Worm (Caenorhabditis elegans) whole organism, L4 larva: ENCODE results near the gene pot-1.
A peak's percentile ranks its signal among the peaks of the same experiment; 100 is the strongest.

Experiments
- D1046.2 ChIP-seq: fragments of 200-800 bp; sonication (Bioruptor generic); IDR thresholded peaks from 2 replicates; pipeline ENCODE4 v1.3.6; 2022; ENCODE audit warnings: missing genetic modification characterization, missing compliant biosample characterization
- F37D6.2 ChIP-seq: sonication (generic microtip); optimal IDR thresholded peaks from 2 replicates; lab custom pipeline; 2016; ENCODE audit warnings: mild to moderate bottlenecking, missing genetic modification characterization, missing compliant biosample characterization
- F44E2.7 ChIP-seq: fragments of 200-800 bp; sonication (Bioruptor generic); IDR thresholded peaks from 2 replicates; pipeline ENCODE4 v2.1.2; 2022; ENCODE audit warnings: missing genetic modification characterization, missing compliant biosample characterization
- F49E8.2 ChIP-seq: sonication (generic microtip); optimal IDR thresholded peaks from 2 replicates; lab custom pipeline; 2016; ENCODE audit warnings: missing compliant biosample characterization, mild to moderate bottlenecking, missing genetic modification characterization, borderline replicate concordance
- T20F7.1 ChIP-seq: fragments of 200-800 bp; sonication (Bioruptor generic); optimal IDR thresholded peaks from 2 replicates; lab custom pipeline; 2018; ENCODE audit warnings: mild to moderate bottlenecking, missing genetic modification characterization, missing compliant biosample characterization
- Y105C5A.15 ChIP-seq: fragments of 200-800 bp; sonication (Bioruptor generic); IDR thresholded peaks from 2 replicates; pipeline ENCODE4 v1.3.6; 2022; ENCODE audit warnings: missing genetic modification characterization, missing compliant biosample characterization
- Y48G9A.11 ChIP-seq: fragments of 200-800 bp; sonication (Bioruptor generic); IDR thresholded peaks from 2 replicates; pipeline ENCODE4 v1.3.6; 2022; ENCODE audit warnings: missing genetic modification reagents, missing genetic modification characterization, missing compliant biosample characterization
- Y5F2A.4 ChIP-seq: fragments of 200-800 bp; sonication (Bioruptor generic); optimal IDR thresholded peaks from 2 replicates; lab custom pipeline; 2018; ENCODE audit warnings: mild to moderate bottlenecking, missing genetic modification characterization, missing compliant biosample characterization
- Y75B8A.6 ChIP-seq: fragments of 200-800 bp; sonication (Bioruptor generic); IDR thresholded peaks from 2 replicates; pipeline ENCODE4 v1.3.6; 2022; ENCODE audit warnings: missing genetic modification reagents, missing genetic modification characterization, missing compliant biosample characterization
- ZK337.2 ChIP-seq: fragments of 200-800 bp; sonication (Bioruptor generic); IDR thresholded peaks from 2 replicates; pipeline ENCODE4 v1.3.6; 2022; ENCODE audit warnings: missing genetic modification reagents, missing genetic modification characterization, missing compliant biosample characterization
- ZK546.5 ChIP-seq, 2 experiments: sonication (generic microtip); optimal IDR thresholded peaks; 2 replicates each; lab custom pipeline; 2017; ENCODE audit warnings: missing biosample characterization in 2 of 2, missing genetic modification characterization in 2 of 2
- ama-1 ChIP-seq: fragments of 150-350 bp; optimal IDR thresholded peaks from 2 replicates; lab custom pipeline; 2014; ENCODE audit warnings: inconsistent platforms, mixed read lengths
- ceh-20 ChIP-seq: fragments of 200-800 bp; sonication (Bioruptor generic); IDR thresholded peaks from 2 replicates; pipeline ENCODE4 v1.3.6; 2022; ENCODE audit warnings: missing genetic modification reagents, missing genetic modification characterization, missing compliant biosample characterization
- ceh-44 ChIP-seq: fragments of 200-800 bp; sonication (Bioruptor generic); IDR thresholded peaks from 2 replicates; pipeline ENCODE4 v1.3.6; 2022; ENCODE audit warnings: missing genetic modification reagents, missing genetic modification characterization, missing compliant biosample characterization
- ces-1 ChIP-seq: fragments of 150-350 bp; sonication (generic microtip); optimal IDR thresholded peaks from 4 replicates; lab custom pipeline; 2014; ENCODE audit warnings: missing biosample characterization, missing genetic modification reagents, missing genetic modification characterization
- daf-12 ChIP-seq: fragments of 150-350 bp; optimal IDR thresholded peaks from 2 replicates; lab custom pipeline; 2014; ENCODE audit warnings: missing biosample characterization, missing genetic modification reagents, missing genetic modification characterization
- daf-16 ChIP-seq, 3 experiments: sonication (generic microtip); optimal IDR thresholded peaks; 2 replicates each; lab custom pipeline; 2016 to 2017; ENCODE audit warnings: missing genetic modification characterization in 3 of 3, missing genetic modification reagents in 3 of 3, mild to moderate bottlenecking in 2 of 3, missing compliant biosample characterization in 2 of 3, missing biosample characterization in 1 of 3, moderate library complexity in 1 of 3
- daf-19 ChIP-seq: fragments of 200-800 bp; sonication (Bioruptor generic); conservative IDR thresholded peaks from 2 replicates; pipeline ENCODE4 v1.3.6; 2022; ENCODE audit warnings: missing genetic modification characterization, missing compliant biosample characterization
- dpl-1 ChIP-seq: fragments of 150-350 bp; optimal IDR thresholded peaks from 2 replicates; lab custom pipeline; 2014; ENCODE audit warnings: missing biosample characterization, missing genetic modification reagents, missing genetic modification characterization
- dve-1 ChIP-seq: sonication (generic microtip); optimal IDR thresholded peaks from 2 replicates; lab custom pipeline; 2017; ENCODE audit warnings: antibody characterized with exemption, mild to moderate bottlenecking, missing genetic modification characterization, missing compliant biosample characterization; ENCODE audit not compliant: insufficient read depth
- hlh-11 ChIP-seq: fragments of 200-800 bp; sonication (Bioruptor generic); optimal IDR thresholded peaks from 2 replicates; lab custom pipeline; 2018; ENCODE audit warnings: mild to moderate bottlenecking, missing genetic modification characterization, missing compliant biosample characterization
- hlh-30 ChIP-seq: sonication (generic microtip); optimal IDR thresholded peaks from 2 replicates; lab custom pipeline; 2017; ENCODE audit warnings: antibody characterized with exemption, mild to moderate bottlenecking, missing genetic modification characterization, missing compliant biosample characterization; ENCODE audit not compliant: insufficient read depth
- hmg-1.1 ChIP-seq: fragments of 200-800 bp; sonication (Bioruptor generic); IDR thresholded peaks from 2 replicates; pipeline ENCODE4 v1.3.6; 2022; ENCODE audit warnings: missing genetic modification reagents, missing genetic modification characterization, missing compliant biosample characterization
- lin-1 ChIP-seq: fragments of 200-800 bp; sonication (Bioruptor generic); IDR thresholded peaks from 2 replicates; pipeline ENCODE4 v1.3.6; 2022; ENCODE audit warnings: missing genetic modification reagents, missing genetic modification characterization, missing compliant biosample characterization
- lin-15B ChIP-seq: fragments of 150-350 bp; sonication (generic microtip); optimal IDR thresholded peaks from 3 replicates; lab custom pipeline; 2014; ENCODE audit warnings: missing biosample characterization, missing genetic modification characterization
- lin-39 ChIP-seq: fragments of 150-350 bp; optimal IDR thresholded peaks from 2 replicates; lab custom pipeline; 2014; ENCODE audit warnings: missing biosample characterization, missing genetic modification reagents, missing genetic modification characterization
- lir-3 ChIP-seq: sonication (generic microtip); optimal IDR thresholded peaks from 2 replicates; lab custom pipeline; 2016; ENCODE audit warnings: mild to moderate bottlenecking, missing genetic modification characterization, missing compliant biosample characterization
- lsy-2 ChIP-seq, 2 experiments: fragments of 150-350 bp in 1 of 2; sonication (generic microtip) in 1 of 2; optimal IDR thresholded peaks; 2 replicates each; lab custom pipeline; 2014 to 2017; ENCODE audit warnings: missing biosample characterization in 2 of 2, missing genetic modification characterization in 2 of 2
- mdl-1 ChIP-seq, 2 experiments: fragments of 150-350 bp in 1 of 2; sonication (generic microtip) in 1 of 2; optimal IDR thresholded peaks; 2 replicates each; lab custom pipeline; 2014 to 2017; ENCODE audit warnings: missing biosample characterization in 2 of 2, missing genetic modification characterization in 2 of 2
- nhr-10 ChIP-seq: fragments of 150-350 bp; optimal IDR thresholded peaks from 2 replicates; lab custom pipeline; 2014; ENCODE audit warnings: missing biosample characterization, missing genetic modification characterization
- nhr-102 ChIP-seq: sonication (generic microtip); optimal IDR thresholded peaks from 2 replicates; lab custom pipeline; 2016; ENCODE audit warnings: mild to moderate bottlenecking, missing genetic modification characterization, moderate library complexity, missing compliant biosample characterization
- nhr-111 ChIP-seq: fragments of 200-800 bp; sonication (Bioruptor generic); optimal IDR thresholded peaks from 2 replicates; lab custom pipeline; 2018; ENCODE audit warnings: mild to moderate bottlenecking, missing genetic modification characterization, missing compliant biosample characterization
- nhr-48 ChIP-seq: sonication (generic microtip); optimal IDR thresholded peaks from 2 replicates; lab custom pipeline; 2016; ENCODE audit warnings: mild to moderate bottlenecking, missing genetic modification characterization, missing compliant biosample characterization
- nhr-6 ChIP-seq: fragments of 150-350 bp; optimal IDR thresholded peaks from 2 replicates; lab custom pipeline; 2014; ENCODE audit warnings: missing biosample characterization, missing genetic modification characterization
- nhr-76 ChIP-seq: fragments of 150-350 bp; optimal IDR thresholded peaks from 2 replicates; lab custom pipeline; 2014; ENCODE audit warnings: missing biosample characterization, missing genetic modification characterization
- pha-4 ChIP-seq, 2 experiments: fragments of 150-350 bp in 1 of 2; fragments of 200-800 bp in 1 of 2; sonication (Bioruptor generic) in 1 of 2; IDR thresholded peaks in 1 of 2; optimal IDR thresholded peaks in 1 of 2; 2 replicates each; pipeline versions ENCODE4 v1.3.6 to Lab custom; 2014 to 2022; ENCODE audit warnings: missing genetic modification characterization in 2 of 2, missing genetic modification reagents in 2 of 2, missing biosample characterization in 1 of 2, missing compliant biosample characterization in 1 of 2
- rbr-2 ChIP-seq: sonication (generic microtip); optimal IDR thresholded peaks from 2 replicates; lab custom pipeline; 2016; ENCODE audit warnings: missing genotype, missing genetic modification characterization, missing compliant biosample characterization
- saeg-2 ChIP-seq: fragments of 200-800 bp; sonication (Bioruptor generic); IDR thresholded peaks from 2 replicates; pipeline ENCODE4 v1.3.6; 2022; ENCODE audit warnings: missing genetic modification reagents, missing genetic modification characterization, missing compliant biosample characterization
- set-16 ChIP-seq: fragments of 200-800 bp; sonication (Bioruptor generic); IDR thresholded peaks from 2 replicates; pipeline ENCODE4 v1.3.6; 2022; ENCODE audit warnings: missing genetic modification reagents, missing genetic modification characterization, missing compliant biosample characterization
- skn-1 ChIP-seq: fragments of 150-350 bp; optimal IDR thresholded peaks from 2 replicates; lab custom pipeline; 2014; ENCODE audit warnings: missing biosample characterization, missing genetic modification characterization
- snpc-1.2 ChIP-seq: fragments of 200-800 bp; sonication (Bioruptor generic); IDR thresholded peaks from 2 replicates; pipeline ENCODE4 v1.3.6; 2022; ENCODE audit warnings: missing genetic modification reagents, missing genetic modification characterization, missing compliant biosample characterization
- spr-1 ChIP-seq: sonication (generic microtip); optimal IDR thresholded peaks from 2 replicates; lab custom pipeline; 2016; ENCODE audit warnings: mild to moderate bottlenecking, missing genetic modification characterization, missing compliant biosample characterization
- spr-3 ChIP-seq: fragments of 200-800 bp; sonication (Bioruptor generic); optimal IDR thresholded peaks from 2 replicates; lab custom pipeline; 2018; ENCODE audit warnings: mild to moderate bottlenecking, missing genetic modification characterization, missing compliant biosample characterization
- vab-7 ChIP-seq: fragments of 200-800 bp; sonication (Bioruptor generic); IDR thresholded peaks from 2 replicates; pipeline ENCODE4 v1.3.6; 2022; ENCODE audit warnings: missing genetic modification reagents, missing genetic modification characterization, missing compliant biosample characterization
- zfp-2 ChIP-seq: sonication (generic microtip); optimal IDR thresholded peaks from 2 replicates; lab custom pipeline; 2016; ENCODE audit warnings: mild to moderate bottlenecking, missing genetic modification characterization, missing compliant biosample characterization
- zfp-3 ChIP-seq: fragments of 200-800 bp; sonication (Bioruptor generic); conservative IDR thresholded peaks from 2 replicates; pipeline ENCODE4 v1.3.6; 2022; ENCODE audit warnings: missing genetic modification reagents, missing genetic modification characterization, missing compliant biosample characterization
- zip-11 ChIP-seq: fragments of 200-800 bp; sonication (Bioruptor generic); IDR thresholded peaks from 2 replicates; pipeline ENCODE4 v1.3.6; 2022; ENCODE audit warnings: missing genetic modification characterization, missing compliant biosample characterization
- ztf-7 ChIP-seq: fragments of 150-350 bp; optimal IDR thresholded peaks from 2 replicates; lab custom pipeline; 2014; ENCODE audit warnings: missing biosample characterization, missing genetic modification characterization

pot-1 gene

ce11 chrIII:7142172-7142601 is 8.7 kb upstream of the pot-1 start (continued):
- 0 out of 2 replicates have a peak, but pooled peaks have one; percentile 56 for TF ChIP-seq daf-19 (GFP tag; lab: Robert Waterston, UW)
- no peak for TF ChIP-seq ZK337.2
- TF ChIP-seq daf-16 (GFP tag; optimal IDR thresholded peaks at IDR 0.05; lab: Kevin White, UChicago), result peak in 1 of 2 experiments; percentile 9
- peak; percentile 59 for TF ChIP-seq daf-16 (tag; optimal IDR thresholded peaks at IDR 0.05; lab: Kevin White, UChicago)
- TF ChIP-seq skn-1, result no peak
- TF ChIP-seq lsy-2 (tag; optimal IDR thresholded peaks at IDR 0.05; lab: Kevin White, UChicago), result peak in 1 of 2 experiments; percentile 56
- no peak for TF ChIP-seq zfp-2
- peak; percentile 28 for TF ChIP-seq rbr-2 (tag; lab: Kevin White, UChicago)
- no peak for TF ChIP-seq spr-3 (GFP tag; lab: Kevin White, UChicago)
- TF ChIP-seq F44E2.7 (GFP tag; lab: Robert Waterston, UW), result no peak
- TF ChIP-seq ceh-44, result peak; percentile 61; the same call in 1 of the 2 replicates
- TF ChIP-seq nhr-48 (tag; lab: Kevin White, UChicago), result peak; percentile 35
- TF ChIP-seq lin-1, result 0 out of 2 replicates have a peak, but pooled peaks have one; percentile 6
- no peak for TF ChIP-seq T20F7.1 (GFP tag; lab: Kevin White, UChicago)
- peak; percentile 26 for TF ChIP-seq nhr-6 (tag; lab: Kevin White, UChicago)
- no peak for TF ChIP-seq saeg-2
- peak; percentile 65 for TF ChIP-seq hlh-30 (tag; lab: Kevin White, UChicago)
- TF ChIP-seq ces-1 (GFP tag; lab: Kevin White, UChicago), result no peak
- TF ChIP-seq daf-12 (tag; lab: Kevin White, UChicago), result no peak
- TF ChIP-seq lin-39 (tag; lab: Kevin White, UChicago), result no peak
- TF ChIP-seq lin-15B (tag; lab: Kevin White, UChicago), result no peak
- TF ChIP-seq nhr-111 (GFP tag; lab: Kevin White, UChicago), result peak; percentile 27

DNA sequence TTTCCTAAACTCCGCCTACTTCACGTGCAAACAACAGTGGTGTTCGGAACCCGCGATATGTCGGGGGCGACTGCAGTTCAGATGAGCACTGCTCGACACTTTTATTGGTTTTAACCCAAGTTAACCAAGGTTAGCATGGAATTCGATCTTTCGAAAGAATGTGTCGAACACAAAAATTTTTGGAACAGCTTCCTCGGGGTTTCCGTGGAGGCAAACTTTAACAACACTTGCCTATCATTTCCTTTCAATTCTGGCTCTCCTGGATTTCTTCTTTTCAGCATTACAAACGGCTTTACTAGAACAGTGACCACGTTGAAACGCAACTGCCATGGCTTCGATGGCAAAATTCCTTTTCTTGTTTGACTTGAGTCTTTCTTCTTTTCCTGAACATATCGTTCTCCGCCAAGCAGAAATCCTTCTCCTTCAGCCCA is 7.8 kb upstream of the pot-1 start:
- no peak for TF ChIP-seq zip-11 (GFP tag; lab: Robert Waterston, UW)
- peak; percentile 36; the same call in 1 of the 2 replicates for TF ChIP-seq vab-7 (GFP tag; lab: Robert Waterston, UW)
- TF ChIP-seq hmg-1.1 (GFP tag; lab: Robert Waterston, UW), result peak; percentile 27; the same call in 1 of the 2 replicates
- no peak for TF ChIP-seq lir-3 (tag; lab: Kevin White, UChicago)
- peak; percentile 98 for TF ChIP-seq ama-1 (lab: Kevin White, UChicago)
- TF ChIP-seq F49E8.2 (tag; lab: Kevin White, UChicago), result peak; percentile 89
- TF ChIP-seq pha-4 (GFP tag; IDR thresholded peaks at IDR 0.05; lab: Robert Waterston, UW), result peak; percentile 63; the same call in 1 of the 2 replicates
- no peak for TF ChIP-seq pha-4 (tag; optimal IDR thresholded peaks at IDR 0.05; lab: Kevin White, UChicago)
- peak; percentile 39 for TF ChIP-seq rbr-2 (tag; lab: Kevin White, UChicago)
- TF ChIP-seq mdl-1 (tag; optimal IDR thresholded peaks at IDR 0.05; lab: Kevin White, UChicago), result peak; percentile 74 to 78
- no peak for TF ChIP-seq nhr-76
- no peak for TF ChIP-seq F37D6.2 (tag; lab: Kevin White, UChicago)
- peak; percentile 97 for TF ChIP-seq dve-1 (tag; lab: Kevin White, UChicago)
- 0 out of 2 replicates have a peak, but pooled peaks have one; percentile 59 for TF ChIP-seq Y105C5A.15 (GFP tag; lab: Robert Waterston, UW)
- TF ChIP-seq Y5F2A.4 (GFP tag; lab: Kevin White, UChicago), result peak; percentile 61
- peak; percentile 73 for TF ChIP-seq hlh-11 (tag; lab: Kevin White, UChicago)
- peak in 1 of 2 experiments; percentile 25 for TF ChIP-seq ZK546.5 (tag; optimal IDR thresholded peaks at IDR 0.05; lab: Kevin White, UChicago)
- peak; percentile 17 for TF ChIP-seq nhr-111 (GFP tag; lab: Kevin White, UChicago)
- TF ChIP-seq Y48G9A.11, result peak; percentile 84
- TF ChIP-seq zfp-3 (GFP tag; lab: Robert Waterston, UW), result peak; percentile 59; the same call in 1 of the 2 replicates
- TF ChIP-seq ceh-20 (GFP tag; lab: Robert Waterston, UW), result no peak
- peak; percentile 69 for TF ChIP-seq T20F7.1 (GFP tag; lab: Kevin White, UChicago)
- peak; percentile 33 for TF ChIP-seq dpl-1 (GFP tag; lab: Kevin White, UChicago)
- peak; percentile 38 for TF ChIP-seq ztf-7 (tag; lab: Kevin White, UChicago)
- 0 out of 2 replicates have a peak, but pooled peaks have one; percentile 58 for TF ChIP-seq D1046.2 (GFP tag; lab: Robert Waterston, UW)
- no peak for TF ChIP-seq set-16 (GFP tag; lab: Robert Waterston, UW)
- TF ChIP-seq Y75B8A.6 (GFP tag; lab: Robert Waterston, UW), result peak; percentile 69; the same call in 1 of the 2 replicates
- TF ChIP-seq nhr-10 (tag; lab: Kevin White, UChicago), result peak; percentile 66
- peak; percentile 69 for TF ChIP-seq snpc-1.2 (GFP tag; lab: Robert Waterston, UW)
- TF ChIP-seq spr-1, result peak; percentile 67
- peak; percentile 81 for TF ChIP-seq nhr-102 (tag; lab: Kevin White, UChicago)
- peak in 1 of 2 experiments; percentile 71 for TF ChIP-seq lsy-2 (tag; optimal IDR thresholded peaks at IDR 0.05; lab: Kevin White, UChicago)
